Worm (Caenorhabditis elegans): ENCODE data around the gene msp-79.
"Not testable (repeated sequence)": the region's sequence is repeated elsewhere in the genome, so short reads cannot be mapped to it uniquely, and the experiment has no call there.

Gene msp-79

ce11 chrIV:9740851-9741549 lies 26.0 kb downstream of the msp-79 start, which contains the start of gene gln-6:
Gene gln-6, minus strand, starts transcription at chrIV:9740901.
- TF ChIP-seq mec-3 (tag; optimal IDR thresholded peaks at IDR 0.05; ENCODE audit: borderline replicate concordance); elt-4 (tag; optimal IDR thresholded peaks at IDR 0.05); ceh-6 (GFP tag; optimal IDR thresholded peaks at IDR 0.05): not testable (repeated sequence)

ce11 chrIV:9739001-9739400 lies 28.0 kb downstream of the msp-79 start:
- TF ChIP-seq pha-2 (tag; optimal IDR thresholded peaks at IDR 0.05) (no peak), ceh-19 (GFP tag; optimal IDR thresholded peaks at IDR 0.05) (no peak), hlh-30 (tag; optimal IDR thresholded peaks at IDR 0.05; ENCODE audit: insufficient read depth) (no peak), K09A11.1 (tag; optimal IDR thresholded peaks at IDR 0.05; ENCODE audit: insufficient read depth) (no peak), pha-4 (tag; optimal IDR thresholded peaks at IDR 0.05) (no peak), ref-2 (tag; optimal IDR thresholded peaks at IDR 0.05) (no peak), Y22D7AL.16 (tag; optimal IDR thresholded peaks at IDR 0.05) (no peak), nfya-1 (tag; optimal IDR thresholded peaks at IDR 0.05) (no peak), T23F11.4 (GFP tag; optimal IDR thresholded peaks at IDR 0.05) (no peak), fkh-6 (tag; optimal IDR thresholded peaks at IDR 0.05) (no peak), mec-3 (tag; optimal IDR thresholded peaks at IDR 0.05; ENCODE audit: borderline replicate concordance) (no peak), sox-4 (tag; optimal IDR thresholded peaks at IDR 0.05) (no peak), F13H6.1 (tag; optimal IDR thresholded peaks at IDR 0.05) (no peak), C38D4.7 (GFP tag; optimal IDR thresholded peaks at IDR 0.05) (no peak), unc-86 (tag; optimal IDR thresholded peaks at IDR 0.05) (no peak)

ce11 chrIV:9738194-9738593 lies 28.8 kb downstream of the msp-79 start, which contains the start of gene C28D4.10:
Gene C28D4.10, plus strand, starts transcription at chrIV:9738494.
- no peak for TF ChIP-seq F13H6.1 (tag; optimal IDR thresholded peaks at IDR 0.05)
- no peak for TF ChIP-seq madf-2 (tag; optimal IDR thresholded peaks at IDR 0.05)

ce11 chrIV:9737204-9737790 lies 29.7 kb downstream of the msp-79 start, which contains the start of gene cka-1:
Gene cka-1, minus strand, starts transcription at chrIV:9737621.
- no peak for TF ChIP-seq pat-9 (tag; optimal IDR thresholded peaks at IDR 0.05)
- TF ChIP-seq elt-2 (tag; optimal IDR thresholded peaks at IDR 0.05): peak; percentile 31

- TF ChIP-seq ceh-14 (tag; optimal IDR thresholded peaks at IDR 0.05) (no peak), elt-2 (tag; optimal IDR thresholded peaks at IDR 0.05) (peak; percentile 64)
Measured at ce11 chrIV:9735750-9736149, 31.2 kb downstream of the msp-79 start.

- no peak for TF ChIP-seq T23F11.4 (GFP tag; optimal IDR thresholded peaks at IDR 0.05)
- TF ChIP-seq odd-2 (tag; optimal IDR thresholded peaks at IDR 0.05): no peak
- no peak for TF ChIP-seq lim-6 (tag; optimal IDR thresholded peaks at IDR 0.05)
- TF ChIP-seq pqm-1 (tag; optimal IDR thresholded peaks at IDR 0.05): no peak
- no peak for TF ChIP-seq zip-5 (tag; optimal IDR thresholded peaks at IDR 0.05)
- TF ChIP-seq ceh-45 (GFP tag; IDR thresholded peaks at IDR 0.05): no peak
- TF ChIP-seq pha-2 (tag; optimal IDR thresholded peaks at IDR 0.05): no peak
- TF ChIP-seq ceh-34 (tag; optimal IDR thresholded peaks at IDR 0.05): no peak
- no peak for TF ChIP-seq tbx-7 (tag; optimal IDR thresholded peaks at IDR 0.05)
- TF ChIP-seq C38D4.7 (GFP tag; optimal IDR thresholded peaks at IDR 0.05): no peak
- TF ChIP-seq K02D7.2 (tag; optimal IDR thresholded peaks at IDR 0.05): no peak
- no peak for TF ChIP-seq ceh-18 (tag; optimal IDR thresholded peaks at IDR 0.05)
- no peak for TF ChIP-seq ama-1 (optimal IDR thresholded peaks at IDR 0.05)
- no peak for TF ChIP-seq hlh-13 (GFP tag; optimal IDR thresholded peaks at IDR 0.05)
Measured at ce11 chrIV:9734861-9735260, 32.1 kb downstream of the msp-79 start.
